Fruit fly (Drosophila melanogaster): ENCODE data around the gene CG10469.
A peak's percentile ranks its signal among the peaks of the same experiment; 100 is the strongest.

Gene CG10469

dm6 chr3L:6059062-6059708, 33.9 kb downstream of the CG10469 start, which contains the start of gene CG6592 (continued):
- TF ChIP-seq sisA (GFP tag; IDR thresholded peaks at IDR 0.05): 0 out of 2 replicates have a peak, but pooled peaks have one; percentile 7
- TF ChIP-seq dimm (GFP tag; IDR thresholded peaks at IDR 0.05): no peak
- no peak for TF ChIP-seq GATAe (GFP tag; conservative IDR thresholded peaks at IDR 0.05)
- no peak for TF ChIP-seq CG10565 (GFP tag; optimal IDR thresholded peaks at IDR 0.05)
- peak; percentile 43; the same call in 1 of the 3 replicates for TF ChIP-seq ci (GFP tag; IDR thresholded peaks at IDR 0.05)
- TF ChIP-seq Dp (GFP tag; optimal IDR thresholded peaks at IDR 0.05): no peak
- peak; percentile 44 for TF ChIP-seq CG18619 (GFP tag; optimal IDR thresholded peaks at IDR 0.05)
- no peak for TF ChIP-seq jumu (GFP tag; optimal IDR thresholded peaks at IDR 0.05)
- TF ChIP-seq CG10209 (GFP tag; optimal IDR thresholded peaks at IDR 0.05): peak; percentile 62
- no peak for TF ChIP-seq psq (GFP tag; optimal IDR thresholded peaks at IDR 0.05)
- TF ChIP-seq CG1233 (GFP tag; optimal IDR thresholded peaks at IDR 0.05): peak; percentile 64
- TF ChIP-seq Sin3A (optimal IDR thresholded peaks at IDR 0.05): no peak
- TF ChIP-seq CG17829 (tag; optimal IDR thresholded peaks at IDR 0.05): peak; percentile 15
- TF ChIP-seq ap (GFP tag; IDR thresholded peaks at IDR 0.05): no peak
- TF ChIP-seq CG32767 (GFP tag; IDR thresholded peaks at IDR 0.05): no peak
- peak; percentile 10 for TF ChIP-seq CG3407 (GFP tag; optimal IDR thresholded peaks at IDR 0.05)
- TF ChIP-seq TFAM (GFP tag; optimal IDR thresholded peaks at IDR 0.05): no peak
- peak; percentile 93 for TF ChIP-seq CG7271 (tag; optimal IDR thresholded peaks at IDR 0.05)
- TF ChIP-seq unpg (GFP tag; optimal IDR thresholded peaks at IDR 0.05): peak; percentile 18
- TF ChIP-seq knrl (GFP tag; IDR thresholded peaks at IDR 0.05; ENCODE audit: partially characterized antibody): peak; percentile 38; the same call in 1 of the 3 replicates
- TF ChIP-seq CG31224 (GFP tag; IDR thresholded peaks at IDR 0.05): no peak
- TF ChIP-seq sens-2 (GFP tag; IDR thresholded peaks at IDR 0.05): no peak
- no peak for TF ChIP-seq CTCF (GFP tag; optimal IDR thresholded peaks at IDR 0.05)
- TF ChIP-seq gt (GFP tag; IDR thresholded peaks at IDR 0.05): no peak
- no peak for TF ChIP-seq CG10147 (GFP tag; optimal IDR thresholded peaks at IDR 0.05)
- TF ChIP-seq HLHmδ (GFP tag; optimal IDR thresholded peaks at IDR 0.05): no peak
- peak; percentile 90 for TF ChIP-seq Med (GFP tag)
- peak; percentile 16 for TF ChIP-seq CG2202 (tag; optimal IDR thresholded peaks at IDR 0.05)
- no peak for TF ChIP-seq Spps (tag; optimal IDR thresholded peaks at IDR 0.05)
- TF ChIP-seq CG2712 (tag; optimal IDR thresholded peaks at IDR 0.05): no peak
- TF ChIP-seq CG6272 (GFP tag; IDR thresholded peaks at IDR 0.05): 0 out of 2 replicates have a peak, but pooled peaks have one; percentile 6
- no peak for TF ChIP-seq CG10979 (tag; optimal IDR thresholded peaks at IDR 0.05)
- TF ChIP-seq Atf3 (GFP tag; optimal IDR thresholded peaks at IDR 0.05): peak; percentile 6
- no peak for TF ChIP-seq CG9215 (GFP tag; IDR thresholded peaks at IDR 0.05)
- TF ChIP-seq row (GFP tag; IDR thresholded peaks at IDR 0.05): no peak
- no peak for TF ChIP-seq kni (GFP tag; optimal IDR thresholded peaks at IDR 0.05)
- no peak for TF ChIP-seq Lim3 (GFP tag; IDR thresholded peaks at IDR 0.05)
- TF ChIP-seq Eip74EF (GFP tag; optimal IDR thresholded peaks at IDR 0.05): peak in 1 of 2 experiments; percentile 24
- peak; percentile 80 for TF ChIP-seq CG9727 (GFP tag; optimal IDR thresholded peaks at IDR 0.05)
- TF ChIP-seq bowl (GFP tag; IDR thresholded peaks at IDR 0.05): no peak
- TF ChIP-seq nerfin-2 (GFP tag; IDR thresholded peaks at IDR 0.05; ENCODE audit: partially characterized antibody): no peak
- TF ChIP-seq hb (GFP tag; IDR thresholded peaks at IDR 0.05; ENCODE audit: partially characterized antibody): no peak
- TF ChIP-seq CG14050 (GFP tag; IDR thresholded peaks at IDR 0.05): no peak
- TF ChIP-seq lov (optimal IDR thresholded peaks at IDR 0.05): no peak
- TF ChIP-seq lov (GFP tag; IDR thresholded peaks at IDR 0.05): peak; percentile 73; the same call in 2 of the 3 replicates
- TF ChIP-seq CG11093 (GFP tag; IDR thresholded peaks at IDR 0.05): no peak
- peak; percentile 28 for TF ChIP-seq dm (GFP tag; optimal IDR thresholded peaks at IDR 0.05)
- no peak for TF ChIP-seq CG12071 (GFP tag; optimal IDR thresholded peaks at IDR 0.05)
- peak; percentile 24 for TF ChIP-seq CG11398 (GFP tag; optimal IDR thresholded peaks at IDR 0.05)
- no peak for TF ChIP-seq sug (tag; optimal IDR thresholded peaks at IDR 0.05)
- TF ChIP-seq h (optimal IDR thresholded peaks at IDR 0.05): no peak
- no peak for TF ChIP-seq eve (GFP tag; optimal IDR thresholded peaks at IDR 0.05)
